Worm (Caenorhabditis elegans): ENCODE data around the gene mpst-2.

mpst-2 gene

DNA sequence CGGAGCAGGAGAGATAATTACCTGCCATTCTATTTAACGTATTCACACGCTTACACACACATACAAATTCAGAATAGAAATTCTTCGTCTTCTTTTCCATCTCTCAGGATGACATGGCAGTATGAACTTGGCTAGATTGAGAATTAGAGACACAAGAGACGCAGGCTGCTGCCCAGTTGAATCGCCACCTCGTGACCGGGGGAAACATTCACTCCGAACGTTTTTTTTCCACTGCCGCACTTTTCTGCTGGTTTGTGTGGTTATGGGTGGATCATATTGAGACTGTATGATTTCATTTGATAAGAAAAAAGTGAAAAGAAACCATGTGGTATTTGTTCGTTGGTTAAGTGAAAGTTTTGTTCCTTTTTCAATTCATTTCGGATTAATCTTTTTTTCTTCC, 43.6 kb downstream of the mpst-2 start (continued):
- TF ChIP-seq ekl-4 (GFP tag; IDR thresholded peaks at IDR 0.05) (no peak; the same call in 1 of the 2 replicates), ceh-100 (GFP tag; IDR thresholded peaks at IDR 0.05) (no peak), F57C9.4 (tag; optimal IDR thresholded peaks at IDR 0.05) (no peak), gei-17 (GFP tag; optimal IDR thresholded peaks at IDR 0.05) (peak; percentile 43), repo-1 (tag; optimal IDR thresholded peaks at IDR 0.05) (peak; percentile 48), pbrm-1 (GFP tag; IDR thresholded peaks at IDR 0.05) (no peak; the same call in none of the 2 replicates), madf-8 (GFP tag; conservative IDR thresholded peaks at IDR 0.05) (no peak), Y95B8A.8 (GFP tag; IDR thresholded peaks at IDR 0.05) (0 out of 2 replicates have a peak, but pooled peaks have one; percentile 36), Y56A3A.18 (GFP tag; IDR thresholded peaks at IDR 0.05) (no peak; the same call in 1 of the 2 replicates), mcd-1 (GFP tag; IDR thresholded peaks at IDR 0.05) (peak; percentile 45), let-607 (tag; optimal IDR thresholded peaks at IDR 0.05) (peak; percentile 34 to 54), aptf-2 (GFP tag; conservative IDR thresholded peaks at IDR 0.05) (no peak), mel-28 (tag; optimal IDR thresholded peaks at IDR 0.05; ENCODE audit: borderline replicate concordance) (no peak), chd-7 (tag; optimal IDR thresholded peaks at IDR 0.05) (peak; percentile 80), F22D6.2 (tag; optimal IDR thresholded peaks at IDR 0.05) (no peak), F39B2.1 (GFP tag; IDR thresholded peaks at IDR 0.05) (no peak), lin-35 (GFP tag; optimal IDR thresholded peaks at IDR 0.05) (peak in 1 of 3 experiments; percentile 54), nhr-80 (tag; optimal IDR thresholded peaks at IDR 0.05) (peak; percentile 75), ccch-3 (GFP tag; optimal IDR thresholded peaks at IDR 0.05) (no peak), mes-4 (tag; optimal IDR thresholded peaks at IDR 0.05) (no peak), F49E8.2 (tag; optimal IDR thresholded peaks at IDR 0.05; ENCODE audit: insufficient read depth) (no peak), ceh-79 (tag; optimal IDR thresholded peaks at IDR 0.05) (no peak), snpc-1.3 (tag; optimal IDR thresholded peaks at IDR 0.05; ENCODE audit: insufficient read depth) (no peak), unc-62 (GFP tag; optimal IDR thresholded peaks at IDR 0.05) (no peak), rpc-1 (optimal IDR thresholded peaks at IDR 0.05) (no peak), rpc-1 (tag; optimal IDR thresholded peaks at IDR 0.05) (no peak), tbx-9 (tag; optimal IDR thresholded peaks at IDR 0.05; ENCODE audit: borderline replicate concordance) (no peak), nfya-1 (tag; optimal IDR thresholded peaks at IDR 0.05; ENCODE audit: borderline replicate concordance, insufficient read depth) (no peak), F33H1.4 (GFP tag; IDR thresholded peaks at IDR 0.05) (no peak), akir-1 (GFP tag; optimal IDR thresholded peaks at IDR 0.05) (no peak)

ce11 chrV:14848510-14849206, 44.6 kb downstream of the mpst-2 start:
- TF ChIP-seq mes-4 (tag; optimal IDR thresholded peaks at IDR 0.05), result no peak
- TF ChIP-seq nfya-2 (GFP tag; IDR thresholded peaks at IDR 0.05), result no peak
- TF ChIP-seq ztf-25 (GFP tag; IDR thresholded peaks at IDR 0.05), result no peak
- TF ChIP-seq ceh-91 (GFP tag; IDR thresholded peaks at IDR 0.05), result no peak
- no peak for TF ChIP-seq Y95B8A.8 (GFP tag; IDR thresholded peaks at IDR 0.05)
- TF ChIP-seq lir-1 (GFP tag; conservative IDR thresholded peaks at IDR 0.05), result no peak; the same call in 1 of the 2 replicates
- peak; percentile 28; the same call in 1 of the 2 replicates for TF ChIP-seq B0336.3 (GFP tag; IDR thresholded peaks at IDR 0.05)
- TF ChIP-seq rec-8 (tag; optimal IDR thresholded peaks at IDR 0.05), result no peak
- no peak for TF ChIP-seq F39B2.1 (GFP tag; IDR thresholded peaks at IDR 0.05)
- no peak for TF ChIP-seq rpc-1 (optimal IDR thresholded peaks at IDR 0.05)
- no peak for TF ChIP-seq rpc-1 (tag; optimal IDR thresholded peaks at IDR 0.05)
- TF ChIP-seq attf-3 (GFP tag; conservative IDR thresholded peaks at IDR 0.05), result no peak
- TF ChIP-seq fkh-3 (tag; optimal IDR thresholded peaks at IDR 0.05), result no peak
- no peak for TF ChIP-seq F55B11.4 (tag; optimal IDR thresholded peaks at IDR 0.05; ENCODE audit: borderline replicate concordance, insufficient read depth)
- TF ChIP-seq bed-2 (GFP tag; IDR thresholded peaks at IDR 0.05), result no peak
- no peak for TF ChIP-seq attf-6 (GFP tag; IDR thresholded peaks at IDR 0.05)
- peak; percentile 44 for TF ChIP-seq nhr-90 (tag; optimal IDR thresholded peaks at IDR 0.05)
- TF ChIP-seq ztf-18 (tag; optimal IDR thresholded peaks at IDR 0.05), result no peak
- no peak for TF ChIP-seq B0035.1 (tag; optimal IDR thresholded peaks at IDR 0.05)
- no peak for TF ChIP-seq Y53G8AR.9 (GFP tag; conservative IDR thresholded peaks at IDR 0.05)
- no peak for TF ChIP-seq egl-18 (GFP tag; IDR thresholded peaks at IDR 0.05)

Data from whole organism, young adult.